Fruit fly (Drosophila melanogaster): Measurements from ENCODE around the gene CG42359.

CG42359 gene

DNA sequence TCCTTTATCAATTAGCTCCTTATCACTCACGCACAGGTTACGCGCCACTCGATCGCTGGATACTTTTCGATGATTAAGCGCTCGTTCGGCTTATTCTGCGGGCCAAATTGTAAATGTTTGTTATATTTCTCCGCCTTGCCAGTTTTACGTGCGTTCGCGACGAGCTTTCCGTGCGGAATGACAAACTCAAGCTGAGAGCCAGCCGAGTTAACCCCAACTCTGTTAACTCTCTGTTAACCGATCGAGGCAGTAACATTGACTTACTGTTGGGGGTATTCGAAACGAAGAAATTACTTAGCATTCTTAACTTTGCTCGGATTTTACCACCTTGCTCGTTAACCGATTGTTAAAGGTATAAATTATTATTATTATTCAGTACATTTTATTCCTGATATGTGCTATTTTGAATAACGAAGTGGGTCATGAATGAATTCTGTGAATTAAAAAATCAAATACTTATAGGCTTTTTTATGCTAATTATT lies 8.6 kb downstream of the CG42359 start, which contains the start of gene CG5835 (continued):
- no peak for TF ChIP-seq CG7928 (GFP tag; optimal IDR thresholded peaks at IDR 0.05)
- TF ChIP-seq CG11560 (tag; IDR thresholded peaks at IDR 0.05) = no peak
- no peak for TF ChIP-seq eve (GFP tag; optimal IDR thresholded peaks at IDR 0.05)
- TF ChIP-seq Hr51 (GFP tag; optimal IDR thresholded peaks at IDR 0.05) = no peak
- peak; percentile 89 for TF ChIP-seq Jarid2 (GFP tag; optimal IDR thresholded peaks at IDR 0.05)
- peak; percentile 63 for TF ChIP-seq row (GFP tag; IDR thresholded peaks at IDR 0.05)
- TF ChIP-seq prd (optimal IDR thresholded peaks at IDR 0.05) = no peak
- no peak for TF ChIP-seq prd (GFP tag; IDR thresholded peaks at IDR 0.05)
- TF ChIP-seq bsh (GFP tag; optimal IDR thresholded peaks at IDR 0.05) = peak; percentile 11 to 29
- no peak for TF ChIP-seq klu (GFP tag; IDR thresholded peaks at IDR 0.05)
- no peak for TF ChIP-seq CG12744 (GFP tag; optimal IDR thresholded peaks at IDR 0.05)
- peak; percentile 42; the same call in 1 of the 2 replicates for TF ChIP-seq CG9932 (GFP tag; IDR thresholded peaks at IDR 0.05)
- no peak for TF ChIP-seq CG11247 (GFP tag; IDR thresholded peaks at IDR 0.05)
- peak; percentile 55 for TF ChIP-seq CG17912 (GFP tag; optimal IDR thresholded peaks at IDR 0.05)
- TF ChIP-seq pzg (GFP tag; optimal IDR thresholded peaks at IDR 0.05) = peak; percentile 11
- no peak for TF ChIP-seq CTCF (GFP tag; optimal IDR thresholded peaks at IDR 0.05)
- TF ChIP-seq Atf3 (GFP tag; optimal IDR thresholded peaks at IDR 0.05) = no peak
- TF ChIP-seq CG4820 (GFP tag; optimal IDR thresholded peaks at IDR 0.05) = no peak
- no peak for TF ChIP-seq CG15696 (tag; optimal IDR thresholded peaks at IDR 0.05)
- TF ChIP-seq Vsx1 (GFP tag; optimal IDR thresholded peaks at IDR 0.05) = peak; percentile 15
- TF ChIP-seq Ets97D (GFP tag; optimal IDR thresholded peaks at IDR 0.05) = no peak
- peak; percentile 54 for TF ChIP-seq CG12659 (GFP tag; optimal IDR thresholded peaks at IDR 0.05)
- no peak for TF ChIP-seq Mrtf (GFP tag; IDR thresholded peaks at IDR 0.05)
- no peak for TF ChIP-seq CG1792 (GFP tag; optimal IDR thresholded peaks at IDR 0.05)
- TF ChIP-seq CG42726 (GFP tag; IDR thresholded peaks at IDR 0.05; ENCODE audit: partially characterized antibody) = no peak; the same call in 1 of the 2 replicates
- no peak for TF ChIP-seq CG6683 (GFP tag; optimal IDR thresholded peaks at IDR 0.05)
- TF ChIP-seq CG6791 (GFP tag; IDR thresholded peaks at IDR 0.05; ENCODE audit: partially characterized antibody) = no peak
- TF ChIP-seq CG1603 (tag; optimal IDR thresholded peaks at IDR 0.05) = peak; percentile 5
- no peak for TF ChIP-seq Hsf (GFP tag; optimal IDR thresholded peaks at IDR 0.05)
- no peak for TF ChIP-seq wor (GFP tag; IDR thresholded peaks at IDR 0.05)
- TF ChIP-seq CG12104 (GFP tag; optimal IDR thresholded peaks at IDR 0.05) = no peak
- TF ChIP-seq ash1 (GFP tag; optimal IDR thresholded peaks at IDR 0.05) = peak; percentile 16
- no peak for TF ChIP-seq ems (GFP tag; optimal IDR thresholded peaks at IDR 0.05)
- TF ChIP-seq CG13296 (GFP tag; optimal IDR thresholded peaks at IDR 0.05) = peak; percentile 12
- TF ChIP-seq Max (GFP tag; optimal IDR thresholded peaks at IDR 0.05) = no peak
- TF ChIP-seq ERR (GFP tag; optimal IDR thresholded peaks at IDR 0.05) = no peak
- TF ChIP-seq CG17802 (tag; optimal IDR thresholded peaks at IDR 0.05) = no peak
- no peak for TF ChIP-seq tgo (GFP tag; IDR thresholded peaks at IDR 0.05)
- TF ChIP-seq CG4360 (GFP tag; IDR thresholded peaks at IDR 0.05) = no peak
- no peak for TF ChIP-seq zfh2 (GFP tag; optimal IDR thresholded peaks at IDR 0.05)
- TF ChIP-seq CG6272 (GFP tag; IDR thresholded peaks at IDR 0.05) = no peak
- no peak for TF ChIP-seq GATAe (GFP tag; conservative IDR thresholded peaks at IDR 0.05)
- no peak for TF ChIP-seq gcm2 (GFP tag; optimal IDR thresholded peaks at IDR 0.05)
- TF ChIP-seq CG10959 (GFP tag; IDR thresholded peaks at IDR 0.05) = no peak
- TF ChIP-seq CG11696 (GFP tag; IDR thresholded peaks at IDR 0.05) = no peak
- TF ChIP-seq Six4 (GFP tag; optimal IDR thresholded peaks at IDR 0.05) = no peak
- TF ChIP-seq ranshi (GFP tag; IDR thresholded peaks at IDR 0.05) = peak; percentile 36; the same call in 1 of the 2 replicates
- no peak for TF ChIP-seq CG9215 (GFP tag; IDR thresholded peaks at IDR 0.05)
- no peak for TF ChIP-seq CG6813 (GFP tag; optimal IDR thresholded peaks at IDR 0.05)
- TF ChIP-seq pita (GFP tag; optimal IDR thresholded peaks at IDR 0.05) = no peak
- no peak for TF ChIP-seq fu2 (GFP tag; optimal IDR thresholded peaks at IDR 0.05)
- no peak for TF ChIP-seq salm (tag; optimal IDR thresholded peaks at IDR 0.05)
